Worm (Caenorhabditis elegans) whole organism, mixed stage, embryonic: ENCODE measurements around the gene snb-6.

Experiments used
- M03D4.4 ChIP-seq: sonication (generic microtip); optimal IDR thresholded peaks from 2 replicates; lab custom pipeline; 2017; ENCODE audit warnings: mild to moderate bottlenecking, missing genetic modification characterization, missing compliant biosample characterization
- blmp-1 ChIP-seq: fragments of 150-350 bp; optimal IDR thresholded peaks from 2 replicates; lab custom pipeline; 2014; ENCODE audit warnings: missing biosample characterization, missing genetic modification characterization
- ceh-39 ChIP-seq: fragments of 150-350 bp; optimal IDR thresholded peaks from 2 replicates; lab custom pipeline; 2014; ENCODE audit warnings: missing biosample characterization, missing genetic modification characterization
- ceh-43 ChIP-seq: fragments of 200-800 bp; sonication (Bioruptor generic); optimal IDR thresholded peaks from 2 replicates; lab custom pipeline; 2018; ENCODE audit warnings: mild to moderate bottlenecking, missing genetic modification characterization, moderate library complexity, missing compliant biosample characterization
- ceh-83 ChIP-seq: fragments of 200-800 bp; sonication (Bioruptor generic); optimal IDR thresholded peaks from 2 replicates; lab custom pipeline; 2018; ENCODE audit warnings: mild to moderate bottlenecking, missing genetic modification characterization, missing compliant biosample characterization
- ces-1 ChIP-seq: fragments of 150-350 bp; optimal IDR thresholded peaks from 2 replicates; lab custom pipeline; 2014; ENCODE audit warnings: missing biosample characterization, missing genetic modification reagents, missing genetic modification characterization
- cnd-1 ChIP-seq: fragments of 200-800 bp; sonication (Bioruptor generic); optimal IDR thresholded peaks from 2 replicates; lab custom pipeline; 2018; ENCODE audit warnings: mild to moderate bottlenecking, missing genetic modification characterization, missing compliant biosample characterization
- drap-1 ChIP-seq: fragments of 200-800 bp; sonication (Bioruptor generic); optimal IDR thresholded peaks from 3 replicates; lab custom pipeline; 2018; ENCODE audit warnings: mild to moderate bottlenecking, missing genetic modification characterization, missing compliant biosample characterization
- elt-1 ChIP-seq: sonication (generic microtip); optimal IDR thresholded peaks from 2 replicates; lab custom pipeline; 2017; ENCODE audit warnings: missing genetic modification characterization, mild to moderate bottlenecking, missing compliant biosample characterization, antibody characterized with exemption, moderate library complexity, borderline replicate concordance; ENCODE audit not compliant: insufficient read depth
- elt-3 ChIP-seq: fragments of 150-350 bp; optimal IDR thresholded peaks from 2 replicates; lab custom pipeline; 2014; ENCODE audit warnings: missing biosample characterization, missing genetic modification characterization
- flh-1 ChIP-seq: fragments of 200-800 bp; sonication (Bioruptor generic); optimal IDR thresholded peaks from 2 replicates; lab custom pipeline; 2018; ENCODE audit warnings: mild to moderate bottlenecking, missing genetic modification characterization, moderate library complexity, missing compliant biosample characterization
- hlh-1 ChIP-seq: fragments of 150-350 bp; optimal IDR thresholded peaks from 2 replicates; lab custom pipeline; 2014; ENCODE audit warnings: missing biosample characterization, missing genetic modification reagents, missing genetic modification characterization
- lin-13 ChIP-seq: fragments of 150-350 bp; optimal IDR thresholded peaks from 2 replicates; lab custom pipeline; 2014; ENCODE audit warnings: missing biosample characterization, missing genetic modification characterization
- lin-32 ChIP-seq: fragments of 200-800 bp; sonication (Bioruptor generic); optimal IDR thresholded peaks from 2 replicates; lab custom pipeline; 2018; ENCODE audit warnings: mild to moderate bottlenecking, missing genetic modification characterization, missing compliant biosample characterization
- lsy-2 ChIP-seq: fragments of 150-350 bp; optimal IDR thresholded peaks from 2 replicates; lab custom pipeline; 2014; ENCODE audit warnings: missing biosample characterization, missing genetic modification characterization
- mab-5 ChIP-seq: fragments of 150-350 bp; optimal IDR thresholded peaks from 2 replicates; lab custom pipeline; 2014; ENCODE audit warnings: missing biosample characterization, missing genetic modification characterization
- mep-1 ChIP-seq: fragments of 150-350 bp; optimal IDR thresholded peaks from 2 replicates; lab custom pipeline; 2017; ENCODE audit warnings: missing biosample characterization, missing genetic modification reagents, missing genetic modification characterization, inconsistent platforms
- mls-2 ChIP-seq: sonication (generic microtip); optimal IDR thresholded peaks from 2 replicates; lab custom pipeline; 2016; ENCODE audit warnings: mild to moderate bottlenecking, missing genetic modification characterization, moderate library complexity, missing compliant biosample characterization
- nhr-12 ChIP-seq: fragments of 150-350 bp; optimal IDR thresholded peaks from 2 replicates; lab custom pipeline; 2014; ENCODE audit warnings: missing biosample characterization, missing genetic modification characterization
- nhr-237 ChIP-seq: fragments of 150-350 bp; optimal IDR thresholded peaks from 2 replicates; lab custom pipeline; 2014; ENCODE audit warnings: missing biosample characterization, missing genetic modification characterization
- nhr-28 ChIP-seq: fragments of 150-350 bp; optimal IDR thresholded peaks from 2 replicates; lab custom pipeline; 2014; ENCODE audit warnings: missing biosample characterization, missing genetic modification characterization
- nhr-76 ChIP-seq: sonication (generic microtip); optimal IDR thresholded peaks from 2 replicates; lab custom pipeline; 2017; ENCODE audit warnings: missing biosample characterization, missing genetic modification characterization
- sem-2 ChIP-seq: fragments of 200-800 bp; sonication (Bioruptor generic); optimal IDR thresholded peaks from 2 replicates; lab custom pipeline; 2018; ENCODE audit warnings: mild to moderate bottlenecking, missing genetic modification characterization, missing compliant biosample characterization
- snpc-4 ChIP-seq: fragments of 150-350 bp; optimal IDR thresholded peaks from 2 replicates; lab custom pipeline; 2014; ENCODE audit warnings: missing biosample characterization, missing genetic modification characterization
- sptf-1 ChIP-seq: sonication (generic microtip); optimal IDR thresholded peaks from 2 replicates; lab custom pipeline; 2017; ENCODE audit warnings: mild to moderate bottlenecking, missing genetic modification characterization, moderate library complexity, missing compliant biosample characterization
- tbx-8 ChIP-seq: fragments of 200-800 bp; sonication (Bioruptor generic); optimal IDR thresholded peaks from 2 replicates; lab custom pipeline; 2018; ENCODE audit warnings: mild to moderate bottlenecking, missing genetic modification characterization, moderate library complexity, missing compliant biosample characterization
- unc-120 ChIP-seq: sonication (generic microtip); optimal IDR thresholded peaks from 2 replicates; lab custom pipeline; 2017; ENCODE audit warnings: missing genetic modification characterization, missing compliant biosample characterization; ENCODE audit not compliant: poor library complexity, severe bottlenecking
- unc-39 ChIP-seq: fragments of 150-350 bp; optimal IDR thresholded peaks from 2 replicates; lab custom pipeline; 2014; ENCODE audit warnings: missing biosample characterization, missing genetic modification characterization
- unc-62 ChIP-seq: fragments of 150-350 bp; optimal IDR thresholded peaks from 2 replicates; lab custom pipeline; 2014; ENCODE audit warnings: missing biosample characterization, missing genetic modification reagents, missing genetic modification characterization
- zip-8 ChIP-seq: fragments of 150-350 bp; optimal IDR thresholded peaks from 2 replicates; lab custom pipeline; 2014; ENCODE audit warnings: missing biosample characterization, missing genetic modification characterization
- ztf-11 ChIP-seq: fragments of 150-350 bp; optimal IDR thresholded peaks from 2 replicates; lab custom pipeline; 2014; ENCODE audit warnings: missing biosample characterization, missing genetic modification characterization

The snb-6 gene

DNA sequence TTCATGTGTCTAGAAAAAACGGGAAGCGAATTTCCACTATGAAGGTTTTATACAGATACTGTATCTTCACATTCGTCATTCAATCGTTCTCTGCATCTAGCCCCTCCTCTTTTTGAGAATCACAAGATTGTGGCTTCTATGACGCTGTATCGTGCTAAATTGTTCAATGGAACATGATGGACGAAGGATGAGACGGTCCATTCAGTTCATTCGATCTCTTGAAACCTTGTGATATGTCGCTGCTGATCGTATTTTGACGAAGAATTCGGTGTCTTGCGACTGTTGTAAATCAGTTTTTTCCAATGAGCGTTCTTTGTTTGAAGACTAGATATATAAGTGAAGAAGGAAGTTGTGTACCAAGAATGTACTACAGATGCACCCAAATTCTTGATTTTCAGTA lies 45.8 kb downstream of the snb-6 start:
- TF ChIP-seq tbx-8 = no peak
- TF ChIP-seq sptf-1 = no peak
- TF ChIP-seq nhr-28 (tag; lab: Kevin White, UChicago) = no peak
- TF ChIP-seq mls-2 (tag; lab: Kevin White, UChicago) = no peak
- no peak for TF ChIP-seq nhr-76 (tag; lab: Kevin White, UChicago)
- no peak for TF ChIP-seq flh-1 (GFP tag; lab: Kevin White, UChicago)
- TF ChIP-seq M03D4.4 (tag; lab: Kevin White, UChicago) = no peak
- no peak for TF ChIP-seq ceh-39 (tag; lab: Kevin White, UChicago)
- TF ChIP-seq unc-39 = no peak

DNA sequence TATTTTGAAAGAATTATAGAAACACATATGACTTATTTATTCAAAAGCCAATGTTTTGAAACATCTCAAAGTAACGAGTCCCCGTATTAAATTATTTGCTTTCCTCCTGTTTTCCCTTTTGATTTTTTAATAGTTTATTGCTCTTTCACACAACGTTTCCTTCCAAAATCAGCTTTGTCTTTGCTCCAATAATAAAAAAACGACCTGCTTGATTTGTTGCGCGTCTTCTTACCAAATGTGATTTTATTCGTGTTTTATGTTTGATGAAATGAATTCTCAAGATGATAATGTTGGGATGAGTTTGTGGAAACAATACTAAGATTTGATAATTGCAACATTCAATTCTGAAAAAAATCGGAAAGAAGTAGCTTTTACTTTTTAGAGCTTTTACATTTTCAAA lies 47.1 kb downstream of the snb-6 start:
- TF ChIP-seq ceh-43 (GFP tag; lab: Kevin White, UChicago) (no peak), mab-5 (tag; lab: Kevin White, UChicago) (no peak), ceh-83 (no peak), blmp-1 (tag; lab: Kevin White, UChicago) (no peak), mep-1 (tag; lab: Kevin White, UChicago) (no peak), lin-32 (GFP tag; lab: Kevin White, UChicago) (no peak), nhr-12 (tag; lab: Kevin White, UChicago) (no peak), nhr-76 (tag; lab: Kevin White, UChicago) (no peak), nhr-237 (tag; lab: Kevin White, UChicago) (no peak)
- TF ChIP-seq, all 35 proteins: peak for 0

DNA sequence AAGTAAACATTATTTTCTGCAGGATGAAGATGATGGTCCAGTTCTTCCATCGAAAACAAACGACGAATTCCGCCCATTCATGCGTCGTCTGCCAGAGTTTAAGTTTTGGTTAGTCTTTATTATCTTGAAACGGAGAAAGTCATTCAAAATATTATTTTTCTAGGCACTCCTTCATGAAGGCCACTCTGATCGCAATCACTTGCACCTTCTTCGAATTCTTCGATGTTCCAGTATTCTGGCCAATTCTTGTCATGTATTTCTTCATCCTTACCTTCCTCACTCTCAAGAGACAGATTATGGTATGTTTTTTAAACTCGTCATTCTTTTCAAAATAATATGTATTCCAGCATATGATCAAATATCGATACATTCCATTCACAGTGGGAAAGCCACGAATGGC lies 47.7 kb downstream of the snb-6 start:
- TF ChIP-seq sptf-1 (no peak), elt-1 (tag; lab: Kevin White, UChicago) (no peak), unc-120 (tag; lab: Kevin White, UChicago) (no peak), unc-62 (GFP tag; lab: Kevin White, UChicago) (no peak), snpc-4 (no peak), ceh-83 (no peak), cnd-1 (no peak), ces-1 (GFP tag; lab: Kevin White, UChicago) (no peak), sem-2 (no peak), M03D4.4 (tag; lab: Kevin White, UChicago) (no peak), mab-5 (tag; lab: Kevin White, UChicago) (no peak), nhr-12 (tag; lab: Kevin White, UChicago) (no peak), mls-2 (tag; lab: Kevin White, UChicago) (no peak), drap-1 (GFP tag; lab: Kevin White, UChicago) (no peak), lin-13 (no peak), elt-3 (tag; lab: Kevin White, UChicago) (no peak), hlh-1 (tag; lab: Kevin White, UChicago) (no peak), ztf-11 (no peak), mep-1 (tag; lab: Kevin White, UChicago) (no peak), ceh-43 (GFP tag; lab: Kevin White, UChicago) (no peak)

DNA sequence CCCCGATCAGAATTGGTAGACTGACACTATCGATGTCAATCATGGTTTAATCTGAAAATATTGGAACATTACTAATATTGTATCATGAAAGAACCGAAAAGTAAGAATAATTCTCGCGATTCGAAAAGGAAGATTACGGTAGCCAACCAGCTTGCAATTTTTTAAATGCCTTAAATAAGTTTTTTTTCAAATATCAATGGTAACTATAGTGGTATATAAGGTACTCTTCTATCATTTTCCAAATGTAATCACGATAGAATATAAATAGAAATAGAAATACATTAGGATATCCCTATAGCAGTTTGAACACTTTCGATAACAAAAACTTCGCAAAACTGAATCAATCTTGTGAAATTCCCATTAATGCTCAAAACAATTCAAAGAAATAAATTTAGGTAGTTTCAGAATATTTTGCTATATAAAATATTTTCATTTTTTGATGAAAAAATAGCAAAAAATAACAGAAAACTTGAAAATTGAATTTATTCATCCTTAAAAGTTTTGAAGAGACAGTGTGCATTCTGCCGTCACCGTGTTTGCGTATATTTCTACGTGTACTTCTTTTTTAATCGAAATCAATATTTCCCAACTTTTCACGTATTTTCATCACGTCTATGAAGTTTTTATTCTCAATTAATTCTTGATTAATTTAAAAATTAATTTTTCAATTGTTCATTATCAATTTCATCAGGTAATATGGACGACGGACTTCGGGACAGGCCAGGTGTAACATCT lies 48.6 kb downstream of the snb-6 start, which contains the start of the genes F46C5.9 and rer-1:
Gene F46C5.9 (minus strand): TSS at position 51 of the 735 bp plus-strand sequence.
Gene rer-1 (plus strand): TSS at position 692 of the 735 bp plus-strand sequence.
- TF ChIP-seq ces-1 (GFP tag; lab: Kevin White, UChicago) = no peak
- no peak for TF ChIP-seq blmp-1 (tag; lab: Kevin White, UChicago)
- no peak for TF ChIP-seq hlh-1 (tag; lab: Kevin White, UChicago)
- TF ChIP-seq mls-2 (tag; lab: Kevin White, UChicago) = no peak
- no peak for TF ChIP-seq zip-8 (tag; lab: Kevin White, UChicago)
- TF ChIP-seq lsy-2 (tag; lab: Kevin White, UChicago) = peak; percentile 60
